Worm (Caenorhabditis elegans) whole organism, late embryonic: Measurements from ENCODE around the gene syx-4.

Source experiments
- C38D4.7 ChIP-seq: fragments of 200-800 bp; sonication (Bioruptor generic); optimal IDR thresholded peaks from 2 replicates; lab custom pipeline; 2018; ENCODE audit warnings: mild to moderate bottlenecking, missing genetic modification characterization, moderate library complexity, missing compliant biosample characterization
- F13H6.1 ChIP-seq: sonication (generic microtip); optimal IDR thresholded peaks from 2 replicates; lab custom pipeline; 2016; ENCODE audit warnings: missing genetic modification characterization, missing compliant biosample characterization
- Y22D7AL.16 ChIP-seq: sonication (generic microtip); optimal IDR thresholded peaks from 2 replicates; lab custom pipeline; 2016; ENCODE audit warnings: missing genetic modification characterization, missing compliant biosample characterization
- ceh-9 ChIP-seq: sonication (generic microtip); optimal IDR thresholded peaks from 2 replicates; lab custom pipeline; 2016; ENCODE audit warnings: mild to moderate bottlenecking, missing genetic modification characterization, inconsistent platforms, missing compliant biosample characterization
- elt-2 ChIP-seq: sonication (generic microtip); optimal IDR thresholded peaks from 2 replicates; lab custom pipeline; 2016; ENCODE audit warnings: missing genetic modification reagents, missing genetic modification characterization, missing compliant biosample characterization
- lim-6 ChIP-seq: sonication (generic microtip); optimal IDR thresholded peaks from 2 replicates; lab custom pipeline; 2016; ENCODE audit warnings: missing genetic modification characterization, missing compliant biosample characterization
- lin-11 ChIP-seq: fragments of 200-800 bp; sonication (Bioruptor generic); optimal IDR thresholded peaks from 2 replicates; lab custom pipeline; 2018; ENCODE audit warnings: mild to moderate bottlenecking, missing genetic modification characterization, missing compliant biosample characterization
- mec-3 ChIP-seq: sonication (generic microtip); optimal IDR thresholded peaks from 2 replicates; lab custom pipeline; 2016; ENCODE audit warnings: borderline replicate concordance, missing genetic modification characterization, missing compliant biosample characterization
- nfya-1 ChIP-seq: sonication (generic microtip); optimal IDR thresholded peaks from 2 replicates; lab custom pipeline; 2017; ENCODE audit warnings: missing genetic modification characterization, mild to moderate bottlenecking, missing compliant biosample characterization, antibody characterized with exemption, moderate library complexity
- nhr-11 ChIP-seq: fragments of 150-350 bp; optimal IDR thresholded peaks from 2 replicates; lab custom pipeline; 2014; ENCODE audit warnings: missing biosample characterization, missing genetic modification characterization
- pqm-1 ChIP-seq: sonication (generic microtip); optimal IDR thresholded peaks from 2 replicates; lab custom pipeline; 2016; ENCODE audit warnings: missing genetic modification characterization, missing compliant biosample characterization
- rnt-1 ChIP-seq: sonication (generic microtip); optimal IDR thresholded peaks from 2 replicates; lab custom pipeline; 2016; ENCODE audit warnings: missing genetic modification characterization, missing compliant biosample characterization
- unc-42 ChIP-seq: sonication (generic microtip); optimal IDR thresholded peaks from 2 replicates; lab custom pipeline; 2016; ENCODE audit warnings: missing genotype, missing genetic modification characterization, missing compliant biosample characterization
- unc-86 ChIP-seq: sonication (generic microtip); optimal IDR thresholded peaks from 2 replicates; lab custom pipeline; 2016; ENCODE audit warnings: missing genetic modification characterization, missing compliant biosample characterization

ce11 chrIV:8451709-8452248 is 5.3 kb upstream of the syx-4 start, which contains the start of gene eppl-1:
- TF ChIP-seq C38D4.7: no peak
- no peak for TF ChIP-seq nfya-1 (tag; lab: Kevin White, UChicago)
- no peak for TF ChIP-seq unc-42 (tag; lab: Kevin White, UChicago)
- TF ChIP-seq mec-3 (tag; lab: Kevin White, UChicago): no peak
- TF ChIP-seq rnt-1 (tag; lab: Kevin White, UChicago): no peak
- no peak for TF ChIP-seq nhr-11 (tag; lab: Kevin White, UChicago)
- TF ChIP-seq ceh-9 (tag; lab: Kevin White, UChicago): no peak
- peak; percentile 37 for TF ChIP-seq elt-2 (tag; lab: Kevin White, UChicago)
- TF ChIP-seq lin-11 (tag; lab: Kevin White, UChicago): no peak
- no peak for TF ChIP-seq F13H6.1 (tag; lab: Kevin White, UChicago)
- TF ChIP-seq lim-6: no peak
- TF ChIP-seq pqm-1 (tag; lab: Kevin White, UChicago): no peak
- TF ChIP-seq unc-86: no peak
- no peak for TF ChIP-seq Y22D7AL.16 (tag; lab: Kevin White, UChicago)
